Fruit fly (Drosophila melanogaster): Measurements from ENCODE around the gene trol.

Gene trol

dm6 chrX:2468576-2468975 lies 76.7 kb downstream of the trol start (continued):
- TF ChIP-seq CG6683 (GFP tag; optimal IDR thresholded peaks at IDR 0.05) (no peak), CG18619 (GFP tag; optimal IDR thresholded peaks at IDR 0.05) (peak; percentile 14), so (GFP tag; IDR thresholded peaks at IDR 0.05) (peak; percentile 45; the same call in 1 of the 3 replicates), amos (GFP tag; IDR thresholded peaks at IDR 0.05; ENCODE audit: partially characterized antibody) (no peak), CG34376 (GFP tag; optimal IDR thresholded peaks at IDR 0.05) (no peak), Awh (GFP tag; IDR thresholded peaks at IDR 0.05) (peak; percentile 76), CG9817 (tag; optimal IDR thresholded peaks at IDR 0.05) (peak; percentile 30), HLH4C (GFP tag; IDR thresholded peaks at IDR 0.05; ENCODE audit: partially characterized antibody) (no peak), NFAT (GFP tag; IDR thresholded peaks at IDR 0.05) (0 out of 2 replicates have a peak, but pooled peaks have one; percentile 25), cwo (GFP tag; optimal IDR thresholded peaks at IDR 0.05) (no peak), Abd-B (GFP tag; optimal IDR thresholded peaks at IDR 0.05) (peak; percentile 51), sc (optimal IDR thresholded peaks at IDR 0.05) (no peak), sc (GFP tag; optimal IDR thresholded peaks at IDR 0.05) (peak; percentile 55), CG12236 (GFP tag; optimal IDR thresholded peaks at IDR 0.05) (peak; percentile 31), CG15696 (tag; optimal IDR thresholded peaks at IDR 0.05) (peak; percentile 90), CG1792 (GFP tag; optimal IDR thresholded peaks at IDR 0.05) (peak; percentile 44), CG8924 (tag; optimal IDR thresholded peaks at IDR 0.05) (peak; percentile 70), CG10274 (GFP tag; optimal IDR thresholded peaks at IDR 0.05) (peak; percentile 19), Side (GFP tag; optimal IDR thresholded peaks at IDR 0.05) (peak; percentile 68), Usf (GFP tag; optimal IDR thresholded peaks at IDR 0.05) (peak; percentile 32), CG15479 (GFP tag; optimal IDR thresholded peaks at IDR 0.05) (no peak), crc (GFP tag; optimal IDR thresholded peaks at IDR 0.05) (peak; percentile 29), CG3065 (GFP tag; optimal IDR thresholded peaks at IDR 0.05) (peak; percentile 36), CG8388 (GFP tag; optimal IDR thresholded peaks at IDR 0.05) (peak; percentile 70), CG10654 (GFP tag; optimal IDR thresholded peaks at IDR 0.05) (peak; percentile 59), Ada2b (GFP tag; IDR thresholded peaks at IDR 0.05) (peak; percentile 63; the same call in 1 of the 2 replicates), sisA (GFP tag; IDR thresholded peaks at IDR 0.05) (peak; percentile 86), bbx (GFP tag; IDR thresholded peaks at IDR 0.05; ENCODE audit: partially characterized antibody) (no peak), bab2 (GFP tag; optimal IDR thresholded peaks at IDR 0.05) (peak; percentile 75), wek (GFP tag; optimal IDR thresholded peaks at IDR 0.05) (peak; percentile 20), sens-2 (GFP tag; IDR thresholded peaks at IDR 0.05) (peak; percentile 69), Lhr (GFP tag; optimal IDR thresholded peaks at IDR 0.05) (peak; percentile 28), CG8359 (GFP tag; optimal IDR thresholded peaks at IDR 0.05; ENCODE audit: borderline replicate concordance) (peak; percentile 53), Nf-YB (GFP tag; optimal IDR thresholded peaks at IDR 0.05) (peak; percentile 35), CG7745 (tag; optimal IDR thresholded peaks at IDR 0.05) (peak; percentile 1), CG3163 (GFP tag; optimal IDR thresholded peaks at IDR 0.05) (peak; percentile 36), CG12104 (GFP tag; optimal IDR thresholded peaks at IDR 0.05) (peak; percentile 47), MESR4 (GFP tag; optimal IDR thresholded peaks at IDR 0.05) (no peak), CG9437 (GFP tag; optimal IDR thresholded peaks at IDR 0.05) (peak; percentile 4), CG7839 (tag; optimal IDR thresholded peaks at IDR 0.05) (peak; percentile 80), danr (GFP tag; IDR thresholded peaks at IDR 0.05) (0 out of 2 replicates have a peak, but pooled peaks have one; percentile 9), TFAM (GFP tag; optimal IDR thresholded peaks at IDR 0.05) (no peak), CG6254 (GFP tag; optimal IDR thresholded peaks at IDR 0.05) (peak; percentile 67), CG11504 (tag; optimal IDR thresholded peaks at IDR 0.05) (peak; percentile 75), Hr51 (GFP tag; optimal IDR thresholded peaks at IDR 0.05) (peak; percentile 49 to 50), Xbp1 (GFP tag; optimal IDR thresholded peaks at IDR 0.05) (peak; percentile 71), CG4820 (GFP tag; optimal IDR thresholded peaks at IDR 0.05) (peak; percentile 81), dpn (GFP tag; optimal IDR thresholded peaks at IDR 0.05) (peak; percentile 60 to 70), mam (GFP tag; optimal IDR thresholded peaks at IDR 0.05) (peak; percentile 32), Xrp1 (GFP tag; IDR thresholded peaks at IDR 0.05) (peak; percentile 92)
